Worm (Caenorhabditis elegans): ENCODE data around the gene F57B9.8.

F57B9.8 gene

DNA sequence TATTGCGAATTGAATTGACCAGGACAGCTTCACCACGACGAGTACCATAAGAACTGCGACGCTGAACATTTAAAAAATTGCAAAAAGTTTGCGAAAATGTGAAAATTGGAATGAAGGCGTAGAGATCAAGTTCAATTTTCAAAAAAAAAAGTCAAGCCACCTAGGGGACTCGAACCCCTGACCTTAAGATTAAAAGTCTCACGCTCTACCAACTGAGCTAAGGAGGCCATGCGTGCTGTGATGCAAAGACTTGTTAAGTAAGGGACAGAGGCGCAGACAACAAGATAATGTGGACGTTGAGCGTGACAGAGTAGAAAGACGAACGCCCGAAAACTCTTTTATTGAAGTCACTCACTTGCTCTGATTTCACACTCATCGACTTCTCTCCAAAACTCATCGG, 47.5 kb downstream of the F57B9.8 start (continued):
- peak; percentile 61 for TF ChIP-seq ceh-6 (GFP tag; optimal IDR thresholded peaks at IDR 0.05)
- TF ChIP-seq unc-55 (GFP tag; optimal IDR thresholded peaks at IDR 0.05), result no peak
- TF ChIP-seq hlh-13 (GFP tag; optimal IDR thresholded peaks at IDR 0.05), result no peak
- TF ChIP-seq ceh-9 (tag; optimal IDR thresholded peaks at IDR 0.05), result peak; percentile 47
- peak; percentile 52 for TF ChIP-seq K02D7.2 (tag; optimal IDR thresholded peaks at IDR 0.05)
- TF ChIP-seq odd-2 (tag; optimal IDR thresholded peaks at IDR 0.05), result no peak
- TF ChIP-seq pha-2 (tag; optimal IDR thresholded peaks at IDR 0.05), result no peak
- TF ChIP-seq ztf-16 (tag; optimal IDR thresholded peaks at IDR 0.05), result peak; percentile 72
- no peak for TF ChIP-seq elt-4 (tag; optimal IDR thresholded peaks at IDR 0.05)
- peak; percentile 64 for TF ChIP-seq gmeb-2 (tag; optimal IDR thresholded peaks at IDR 0.05)
- peak; percentile 72 for TF ChIP-seq elt-2 (tag; optimal IDR thresholded peaks at IDR 0.05)
- no peak for TF ChIP-seq pag-3 (tag; optimal IDR thresholded peaks at IDR 0.05; ENCODE audit: borderline replicate concordance)
- peak; percentile 70 for TF ChIP-seq tbx-2 (tag; optimal IDR thresholded peaks at IDR 0.05)
- no peak for TF ChIP-seq pros-1 (tag; optimal IDR thresholded peaks at IDR 0.05)
- TF ChIP-seq ref-2 (tag; optimal IDR thresholded peaks at IDR 0.05), result peak; percentile 61
- peak; percentile 77 for TF ChIP-seq che-1 (tag; optimal IDR thresholded peaks at IDR 0.05)
- peak; percentile 60 for TF ChIP-seq ceh-48 (tag; optimal IDR thresholded peaks at IDR 0.05)
- peak; percentile 58 for TF ChIP-seq hlh-30 (tag; optimal IDR thresholded peaks at IDR 0.05; ENCODE audit: insufficient read depth)
- TF ChIP-seq C08G9.2 (tag; optimal IDR thresholded peaks at IDR 0.05), result peak; percentile 52
- peak; percentile 33 for TF ChIP-seq zip-5 (tag; optimal IDR thresholded peaks at IDR 0.05)
- TF ChIP-seq ceh-18 (tag; optimal IDR thresholded peaks at IDR 0.05), result peak; percentile 74
- TF ChIP-seq nfya-1 (tag; optimal IDR thresholded peaks at IDR 0.05), result peak; percentile 54
- peak; percentile 44 for TF ChIP-seq unc-86 (tag; optimal IDR thresholded peaks at IDR 0.05)
- peak; percentile 63 for TF ChIP-seq lin-11 (tag; optimal IDR thresholded peaks at IDR 0.05)
- peak; percentile 68 for TF ChIP-seq sdc-2 (tag; optimal IDR thresholded peaks at IDR 0.05)
- TF ChIP-seq ceh-19 (GFP tag; optimal IDR thresholded peaks at IDR 0.05), result peak; percentile 36
- TF ChIP-seq C38D4.7 (GFP tag; optimal IDR thresholded peaks at IDR 0.05), result peak; percentile 69
- TF ChIP-seq ama-1 (optimal IDR thresholded peaks at IDR 0.05), result no peak

DNA sequence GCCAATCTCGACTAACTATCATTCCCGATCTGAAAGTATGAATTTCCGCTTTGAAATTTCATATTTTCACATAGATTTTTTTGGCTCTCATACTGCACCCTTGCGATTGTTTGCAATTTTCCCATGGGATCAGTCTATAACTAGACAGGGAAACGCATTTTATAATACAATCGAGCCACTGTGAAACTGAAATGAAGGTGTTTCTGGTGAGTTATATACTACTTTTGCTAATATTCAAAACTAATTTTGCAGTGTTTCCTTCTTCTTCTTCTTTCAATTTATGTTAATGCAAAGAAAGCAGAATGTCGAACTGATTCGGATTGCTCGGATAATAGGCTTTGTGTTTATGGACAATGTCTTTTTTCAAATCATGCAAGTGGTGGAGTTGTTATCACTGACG, 49.2 kb downstream of the F57B9.8 start:
- no peak for TF ChIP-seq pat-9 (tag; optimal IDR thresholded peaks at IDR 0.05)
- no peak for TF ChIP-seq tbx-2 (tag; optimal IDR thresholded peaks at IDR 0.05)
- no peak for TF ChIP-seq fkh-6 (tag; optimal IDR thresholded peaks at IDR 0.05)
- no peak for TF ChIP-seq ceh-31 (tag; optimal IDR thresholded peaks at IDR 0.05)
- TF ChIP-seq pax-1 (tag; optimal IDR thresholded peaks at IDR 0.05), result no peak
- TF ChIP-seq F13H6.1 (tag; optimal IDR thresholded peaks at IDR 0.05), result no peak
- TF ChIP-seq gmeb-2 (tag; optimal IDR thresholded peaks at IDR 0.05), result no peak
- TF ChIP-seq dve-1 (tag; optimal IDR thresholded peaks at IDR 0.05), result no peak
- no peak for TF ChIP-seq ceh-48 (tag; optimal IDR thresholded peaks at IDR 0.05)
- no peak for TF ChIP-seq elt-2 (tag; optimal IDR thresholded peaks at IDR 0.05)
- no peak for TF ChIP-seq ets-4 (tag; optimal IDR thresholded peaks at IDR 0.05)
- TF ChIP-seq C08G9.2 (tag; optimal IDR thresholded peaks at IDR 0.05), result no peak
- no peak for TF ChIP-seq zip-5 (tag; optimal IDR thresholded peaks at IDR 0.05)

DNA sequence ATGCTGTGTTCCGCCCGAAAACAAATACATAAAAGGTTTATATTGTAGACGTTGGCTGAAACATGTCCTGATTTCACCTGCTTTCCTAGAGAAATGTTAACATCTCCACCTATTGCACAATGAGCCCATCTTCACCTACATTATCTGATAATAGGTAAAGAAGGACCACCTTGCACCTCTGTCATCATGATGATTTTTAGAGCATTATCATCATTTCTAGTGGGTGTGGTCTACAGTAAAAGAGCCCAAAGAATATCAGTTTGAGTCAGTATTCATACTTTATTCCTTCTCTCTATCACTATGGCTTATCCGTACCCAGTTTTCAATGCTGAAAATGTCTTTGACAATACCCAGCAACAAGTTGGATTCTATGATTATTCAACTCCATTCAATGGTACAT, 50.9 kb downstream of the F57B9.8 start, which contains the start of gene med-2:
Gene med-2, plus strand, starts transcription at position 301 of the 400 bp plus-strand sequence.
- TF ChIP-seq pha-4 (tag; optimal IDR thresholded peaks at IDR 0.05), result no peak
- TF ChIP-seq npax-4 (tag; optimal IDR thresholded peaks at IDR 0.05), result no peak
- TF ChIP-seq ceh-6 (GFP tag; optimal IDR thresholded peaks at IDR 0.05), result no peak
- no peak for TF ChIP-seq gmeb-2 (tag; optimal IDR thresholded peaks at IDR 0.05)
- no peak for TF ChIP-seq ceh-45 (GFP tag; IDR thresholded peaks at IDR 0.05)
- TF ChIP-seq dmd-4 (tag; optimal IDR thresholded peaks at IDR 0.05; ENCODE audit: borderline replicate concordance), result no peak
- TF ChIP-seq ama-1 (optimal IDR thresholded peaks at IDR 0.05), result no peak
- no peak for TF ChIP-seq pat-9 (tag; optimal IDR thresholded peaks at IDR 0.05)
- no peak for TF ChIP-seq F13H6.1 (tag; optimal IDR thresholded peaks at IDR 0.05)
- no peak for TF ChIP-seq zip-5 (tag; optimal IDR thresholded peaks at IDR 0.05)
- no peak for TF ChIP-seq ceh-14 (tag; optimal IDR thresholded peaks at IDR 0.05)
- TF ChIP-seq rnt-1 (tag; optimal IDR thresholded peaks at IDR 0.05), result no peak
- no peak for TF ChIP-seq ceh-31 (tag; optimal IDR thresholded peaks at IDR 0.05)
- TF ChIP-seq sdc-2 (tag; optimal IDR thresholded peaks at IDR 0.05), result no peak
- TF ChIP-seq sox-2 (GFP tag; IDR thresholded peaks at IDR 0.05), result no peak
- no peak for TF ChIP-seq che-1 (tag; optimal IDR thresholded peaks at IDR 0.05)
- no peak for TF ChIP-seq fkh-10 (GFP tag; optimal IDR thresholded peaks at IDR 0.05)
- no peak for TF ChIP-seq ttx-3 (tag; optimal IDR thresholded peaks at IDR 0.05)
- TF ChIP-seq fax-1 (tag; optimal IDR thresholded peaks at IDR 0.05), result no peak
- no peak for TF ChIP-seq eyg-1 (tag; optimal IDR thresholded peaks at IDR 0.05)
